Fruit fly (Drosophila melanogaster) whole organism, embryonic: ENCODE results near the gene CG6790.

Source experiments
- CG16863 ChIP-seq: fragments of 200-800 bp; sonication (Bioruptor generic); optimal IDR thresholded peaks from 3 replicates; lab custom pipeline; 2016; ENCODE audit warnings: missing biosample characterization, missing genetic modification characterization
- CG17912 ChIP-seq: fragments of 200-800 bp; sonication (Bioruptor generic); optimal IDR thresholded peaks from 2 replicates; lab custom pipeline; 2018; ENCODE audit warnings: missing biosample characterization, mild to moderate bottlenecking, missing genetic modification characterization
- CG30403 ChIP-seq: fragments of 200-800 bp; sonication (Bioruptor generic); optimal IDR thresholded peaks from 3 replicates; lab custom pipeline; 2016; ENCODE audit warnings: missing biosample characterization, missing genetic modification characterization
- CG4617 ChIP-seq: fragments of 200-800 bp; sonication (Bioruptor generic); optimal IDR thresholded peaks from 3 replicates; lab custom pipeline; 2016; ENCODE audit warnings: missing biosample characterization, missing genetic modification characterization, borderline replicate concordance
- CG4854 ChIP-seq: fragments of 200-800 bp; sonication (Bioruptor generic); optimal IDR thresholded peaks from 2 replicates; lab custom pipeline; 2016; ENCODE audit warnings: missing biosample characterization, missing genetic modification characterization, inconsistent platforms
- CG7271 ChIP-seq: fragments of 200-800 bp; sonication (Bioruptor generic); optimal IDR thresholded peaks from 2 replicates; lab custom pipeline; 2018; ENCODE audit warnings: missing biosample characterization, mild to moderate bottlenecking, missing genetic modification characterization, moderate library complexity
- CG8924 ChIP-seq: fragments of 200-800 bp; optimal IDR thresholded peaks from 3 replicates; lab custom pipeline; 2019; ENCODE audit warnings: missing biosample characterization, mild to moderate bottlenecking, missing genetic modification characterization, moderate library complexity
- dysf ChIP-seq: fragments of 200-800 bp; sonication (Bioruptor generic); IDR thresholded peaks from 3 replicates; pipeline ENCODE4 v1.3.6; 2022; ENCODE audit warnings: missing biosample characterization, missing genetic modification characterization
- esg ChIP-seq: fragments of 200-800 bp; sonication (Bioruptor generic); conservative IDR thresholded peaks from 2 replicates; pipeline ENCODE4 v1.3.6; 2022; ENCODE audit warnings: missing biosample characterization, missing genetic modification characterization
- lbe ChIP-seq: fragments of 200-800 bp; sonication (Bioruptor generic); optimal IDR thresholded peaks from 2 replicates; lab custom pipeline; 2016; ENCODE audit warnings: missing biosample characterization, mild to moderate bottlenecking, missing genetic modification characterization
- usp ChIP-seq: fragments of >200 bp; optimal IDR thresholded peaks from 2 replicates; lab custom pipeline; 2017; ENCODE audit warnings: missing biosample characterization, missing genetic modification characterization

DNA sequence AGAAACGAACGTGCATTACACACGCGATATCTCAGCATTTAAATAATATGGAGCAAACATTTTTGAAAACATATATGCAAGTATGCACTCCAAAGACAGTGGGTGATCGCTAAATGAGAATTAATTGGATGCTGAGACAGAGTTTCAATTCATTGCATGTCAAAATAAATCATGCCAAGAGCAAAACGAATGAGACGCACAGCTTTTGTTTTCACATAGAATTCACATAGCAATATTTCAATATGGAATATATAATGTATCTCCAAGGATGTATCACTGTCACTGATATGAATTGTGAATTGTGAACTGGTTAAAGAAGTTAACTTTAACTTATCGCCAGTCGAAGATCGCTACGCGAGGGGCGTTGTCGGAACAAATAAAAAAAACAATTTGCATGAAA is 36.0 kb upstream of the CG6790 start:
- TF ChIP-seq CG30403 (GFP tag; lab: Kevin White, UChicago), result no peak
- no peak for TF ChIP-seq CG7271 (tag; lab: Kevin White, UChicago)
- TF ChIP-seq usp (GFP tag; lab: Kevin White, UChicago), result no peak
- TF ChIP-seq dysf, result no peak
- TF ChIP-seq CG4854 (GFP tag; lab: Kevin White, UChicago), result no peak
- TF ChIP-seq CG4617 (GFP tag; lab: Kevin White, UChicago), result no peak
- TF ChIP-seq CG8924 (tag; lab: Kevin White, UChicago), result no peak
- TF ChIP-seq esg, result no peak
- no peak for TF ChIP-seq CG17912 (GFP tag; lab: Kevin White, UChicago)
- TF ChIP-seq CG16863 (GFP tag; lab: Kevin White, UChicago), result no peak
- TF ChIP-seq lbe, result peak; percentile 26
